Worm (Caenorhabditis elegans) whole organism, young adult: Measurements from ENCODE around the gene clec-141.

Experiments used
- B0019.2 ChIP-seq: fragments of 200-800 bp; sonication (Bioruptor generic); conservative IDR thresholded peaks from 2 replicates; pipeline ENCODE4 v1.3.6; 2022; ENCODE audit warnings: missing genetic modification reagents, missing genetic modification characterization, missing compliant biosample characterization
- B0336.3 ChIP-seq: fragments of 200-800 bp; sonication (Bioruptor generic); IDR thresholded peaks from 2 replicates; pipeline ENCODE4 v1.3.6; 2022; ENCODE audit warnings: missing genetic modification characterization, missing compliant biosample characterization
- C17E4.6 ChIP-seq: fragments of 200-800 bp; sonication (Bioruptor generic); IDR thresholded peaks from 2 replicates; pipeline ENCODE4 v1.3.6; 2022; ENCODE audit warnings: missing genetic modification reagents, missing genetic modification characterization, missing compliant biosample characterization
- F10E7.11 ChIP-seq: sonication (generic microtip); optimal IDR thresholded peaks from 2 replicates; lab custom pipeline; 2017; ENCODE audit warnings: mild to moderate bottlenecking, missing genetic modification characterization, moderate library complexity, missing compliant biosample characterization
- F23B12.7 ChIP-seq: sonication (generic microtip); optimal IDR thresholded peaks from 2 replicates; lab custom pipeline; 2017; ENCODE audit warnings: missing genetic modification characterization, mild to moderate bottlenecking, missing compliant biosample characterization, antibody characterized with exemption, moderate library complexity; ENCODE audit not compliant: insufficient read depth
- F33H1.4 ChIP-seq: fragments of 200-800 bp; sonication (Bioruptor generic); IDR thresholded peaks from 2 replicates; pipeline ENCODE4 v1.3.6; 2022; ENCODE audit warnings: missing genetic modification reagents, missing genetic modification characterization, missing compliant biosample characterization
- F39B2.1 ChIP-seq: fragments of 200-800 bp; sonication (Bioruptor generic); IDR thresholded peaks from 2 replicates; pipeline ENCODE4 v1.3.6; 2022; ENCODE audit warnings: missing genetic modification reagents, missing genetic modification characterization, missing compliant biosample characterization
- F49E8.2 ChIP-seq: sonication (generic microtip); optimal IDR thresholded peaks from 3 replicates; lab custom pipeline; 2017; ENCODE audit warnings: missing genetic modification characterization, mild to moderate bottlenecking, missing compliant biosample characterization, antibody characterized with exemption, moderate library complexity; ENCODE audit not compliant: insufficient read depth
- F55B11.4 ChIP-seq: sonication (generic microtip); optimal IDR thresholded peaks from 2 replicates; lab custom pipeline; 2016; ENCODE audit warnings: missing compliant biosample characterization, missing genetic modification characterization, borderline replicate concordance; ENCODE audit not compliant: insufficient read depth
- K11D2.4 ChIP-seq: fragments of 200-800 bp; sonication (Bioruptor generic); IDR thresholded peaks from 2 replicates; pipeline ENCODE4 v1.3.6; 2022; ENCODE audit warnings: missing genetic modification reagents, missing genetic modification characterization, missing compliant biosample characterization
- K12H6.12 ChIP-seq: fragments of 200-800 bp; sonication (Bioruptor generic); optimal IDR thresholded peaks from 2 replicates; lab custom pipeline; 2018; ENCODE audit warnings: mild to moderate bottlenecking, missing genetic modification characterization, missing compliant biosample characterization
- Y53G8AR.9 ChIP-seq: fragments of 200-800 bp; sonication (Bioruptor generic); conservative IDR thresholded peaks from 2 replicates; pipeline ENCODE4 v1.3.6; 2022; ENCODE audit warnings: missing genetic modification reagents, missing genetic modification characterization, missing compliant biosample characterization
- Y56A3A.18 ChIP-seq: fragments of 200-800 bp; sonication (Bioruptor generic); IDR thresholded peaks from 2 replicates; pipeline ENCODE4 v1.3.6; 2022; ENCODE audit warnings: missing genetic modification reagents, missing genetic modification characterization, missing compliant biosample characterization
- Y79H2A.3 ChIP-seq: fragments of 200-800 bp; sonication (Bioruptor generic); conservative IDR thresholded peaks from 2 replicates; pipeline ENCODE4 v1.3.6; 2022; ENCODE audit warnings: missing genetic modification reagents, missing genetic modification characterization, missing compliant biosample characterization
- Y95B8A.8 ChIP-seq: fragments of 200-800 bp; sonication (Bioruptor generic); IDR thresholded peaks from 2 replicates; pipeline ENCODE4 v1.3.6; 2022; ENCODE audit warnings: missing genetic modification reagents, missing genetic modification characterization, missing compliant biosample characterization
- ZK185.1 ChIP-seq: sonication (generic microtip); optimal IDR thresholded peaks from 2 replicates; lab custom pipeline; 2016; ENCODE audit warnings: mild to moderate bottlenecking, missing genetic modification characterization, missing compliant biosample characterization; ENCODE audit not compliant: poor library complexity, severe bottlenecking
- aptf-2 ChIP-seq: fragments of 200-800 bp; sonication (Bioruptor generic); conservative IDR thresholded peaks from 2 replicates; pipeline ENCODE4 v1.3.6; 2022; ENCODE audit warnings: missing genetic modification reagents, missing genetic modification characterization, missing compliant biosample characterization
- athp-1 ChIP-seq: sonication (generic microtip); optimal IDR thresholded peaks from 2 replicates; lab custom pipeline; 2017; ENCODE audit warnings: mild to moderate bottlenecking, missing genetic modification characterization, missing compliant biosample characterization
- attf-3 ChIP-seq: fragments of 200-800 bp; sonication (Bioruptor generic); conservative IDR thresholded peaks from 2 replicates; pipeline ENCODE4 v1.3.6; 2022; ENCODE audit warnings: missing genetic modification reagents, missing genetic modification characterization, missing compliant biosample characterization
- ccch-3 ChIP-seq: fragments of 200-800 bp; sonication (Bioruptor generic); optimal IDR thresholded peaks from 2 replicates; lab custom pipeline; 2018; ENCODE audit warnings: mild to moderate bottlenecking, missing genetic modification characterization, missing compliant biosample characterization
- ceh-40 ChIP-seq: fragments of 200-800 bp; sonication (Bioruptor generic); IDR thresholded peaks from 2 replicates; pipeline ENCODE4 v1.3.6; 2022; ENCODE audit warnings: missing genetic modification characterization, missing compliant biosample characterization
- ceh-79 ChIP-seq: sonication (generic microtip); optimal IDR thresholded peaks from 2 replicates; lab custom pipeline; 2017; ENCODE audit warnings: mild to moderate bottlenecking, missing genetic modification characterization, missing compliant biosample characterization
- ceh-91 ChIP-seq: fragments of 200-800 bp; sonication (Bioruptor generic); IDR thresholded peaks from 2 replicates; pipeline ENCODE4 v1.3.6; 2022; ENCODE audit warnings: missing genetic modification reagents, missing genetic modification characterization, missing compliant biosample characterization
- die-1 ChIP-seq: sonication (generic microtip); optimal IDR thresholded peaks from 2 replicates; lab custom pipeline; 2016; ENCODE audit warnings: missing genotype, mild to moderate bottlenecking, missing genetic modification characterization, missing compliant biosample characterization
- dox-1 ChIP-seq: fragments of 200-800 bp; sonication (Bioruptor generic); IDR thresholded peaks from 2 replicates; pipeline ENCODE4 v1.3.6; 2022; ENCODE audit warnings: missing genetic modification reagents, missing genetic modification characterization, missing compliant biosample characterization
- fkh-3 ChIP-seq: sonication (generic microtip); optimal IDR thresholded peaks from 2 replicates; lab custom pipeline; 2016; ENCODE audit warnings: mild to moderate bottlenecking, missing genetic modification characterization, missing compliant biosample characterization
- hlh-12 ChIP-seq: sonication (generic microtip); optimal IDR thresholded peaks from 2 replicates; lab custom pipeline; 2016; ENCODE audit warnings: missing genetic modification characterization, missing compliant biosample characterization
- hmg-1.2 ChIP-seq: fragments of 200-800 bp; sonication (Bioruptor generic); IDR thresholded peaks from 2 replicates; pipeline ENCODE4 v1.3.6; 2022; ENCODE audit warnings: missing genetic modification reagents, missing genetic modification characterization, missing compliant biosample characterization
- hsf-1 ChIP-seq: fragments of 200-800 bp; sonication (Bioruptor generic); IDR thresholded peaks from 2 replicates; pipeline ENCODE4 v1.3.6; 2022; ENCODE audit warnings: missing genetic modification reagents, missing genetic modification characterization, missing compliant biosample characterization
- lag-1 ChIP-seq: fragments of 200-800 bp; sonication (Bioruptor generic); IDR thresholded peaks from 2 replicates; pipeline ENCODE4 v1.3.6; 2022; ENCODE audit warnings: missing genetic modification reagents, missing genetic modification characterization, missing compliant biosample characterization
- let-526 ChIP-seq: fragments of 200-800 bp; sonication (Bioruptor generic); IDR thresholded peaks from 2 replicates; pipeline ENCODE4 v1.3.6; 2022; ENCODE audit warnings: missing genetic modification reagents, missing genetic modification characterization, missing compliant biosample characterization
- lin-35 ChIP-seq, 3 experiments: fragments of 150-350 bp in 2 of 3; sonication (generic microtip) in 1 of 3; optimal IDR thresholded peaks; 2 replicates each; lab custom pipeline; 2014 to 2018; ENCODE audit warnings: missing biosample characterization in 3 of 3, missing genetic modification characterization in 3 of 3, missing genetic modification reagents in 3 of 3
- lin-54 ChIP-seq: fragments of 200-800 bp; sonication (Bioruptor generic); optimal IDR thresholded peaks from 2 replicates; lab custom pipeline; 2018; ENCODE audit warnings: mild to moderate bottlenecking, missing genetic modification characterization, missing compliant biosample characterization
- lsy-27 ChIP-seq: sonication (generic microtip); optimal IDR thresholded peaks from 2 replicates; lab custom pipeline; 2017; ENCODE audit warnings: missing genetic modification characterization, mild to moderate bottlenecking, missing compliant biosample characterization, antibody characterized with exemption, missing genotype, borderline replicate concordance; ENCODE audit not compliant: insufficient read depth
- mcd-1 ChIP-seq: fragments of 200-800 bp; sonication (Bioruptor generic); IDR thresholded peaks from 2 replicates; pipeline ENCODE4 v1.3.6; 2022; ENCODE audit warnings: missing genetic modification reagents, missing genetic modification characterization, missing compliant biosample characterization
- nfya-2 ChIP-seq: fragments of 200-800 bp; sonication (Bioruptor generic); IDR thresholded peaks from 2 replicates; pipeline ENCODE4 v1.3.6; 2022; ENCODE audit warnings: missing genetic modification reagents, missing genetic modification characterization, missing compliant biosample characterization
- nfyb-1 ChIP-seq: fragments of 200-800 bp; sonication (Bioruptor generic); IDR thresholded peaks from 2 replicates; pipeline ENCODE4 v1.3.6; 2022; ENCODE audit warnings: missing genetic modification reagents, missing genetic modification characterization, missing compliant biosample characterization
- nhr-179 ChIP-seq: sonication (generic microtip); optimal IDR thresholded peaks from 2 replicates; lab custom pipeline; 2016; ENCODE audit warnings: mild to moderate bottlenecking, missing genetic modification characterization, missing compliant biosample characterization
- nhr-27 ChIP-seq: fragments of 200-800 bp; sonication (Bioruptor generic); optimal IDR thresholded peaks from 2 replicates; lab custom pipeline; 2018; ENCODE audit warnings: mild to moderate bottlenecking, missing genetic modification characterization, moderate library complexity, missing compliant biosample characterization
- nhr-90 ChIP-seq: sonication (generic microtip); optimal IDR thresholded peaks from 2 replicates; lab custom pipeline; 2016; ENCODE audit warnings: missing genotype, mild to moderate bottlenecking, missing genetic modification characterization, missing compliant biosample characterization
- pha-4 ChIP-seq: fragments of 150-350 bp; sonication (generic microtip); optimal IDR thresholded peaks from 2 replicates; lab custom pipeline; 2014; ENCODE audit warnings: missing biosample characterization, missing genetic modification reagents, missing genetic modification characterization
- rpc-1 ChIP-seq, 2 experiments: fragments of 150-350 bp in 1 of 2; sonication (generic microtip) in 1 of 2; optimal IDR thresholded peaks; 2 replicates each; lab custom pipeline; 2014 to 2018; ENCODE audit warnings: missing biosample characterization in 1 of 2, missing genetic modification characterization in 1 of 2, missing genetic modification reagents in 1 of 2, missing genotype in 1 of 2
- sdz-38 ChIP-seq: sonication (generic microtip); optimal IDR thresholded peaks from 2 replicates; lab custom pipeline; 2016; ENCODE audit warnings: missing genotype, missing genetic modification characterization, missing compliant biosample characterization
- snpc-1.3 ChIP-seq: sonication (generic microtip); optimal IDR thresholded peaks from 2 replicates; lab custom pipeline; 2017; ENCODE audit warnings: missing genetic modification characterization, mild to moderate bottlenecking, missing compliant biosample characterization, antibody characterized with exemption, moderate library complexity, missing genotype, missing genetic modification reagents; ENCODE audit not compliant: insufficient read depth
- snpc-3.4 ChIP-seq: sonication (generic microtip); optimal IDR thresholded peaks from 2 replicates; lab custom pipeline; 2017; ENCODE audit warnings: missing genetic modification characterization, mild to moderate bottlenecking, missing compliant biosample characterization, antibody characterized with exemption, moderate library complexity, missing genotype, missing genetic modification reagents
- tlf-1 ChIP-seq: fragments of 200-800 bp; sonication (Bioruptor generic); optimal IDR thresholded peaks from 2 replicates; lab custom pipeline; 2018; ENCODE audit warnings: mild to moderate bottlenecking, missing genetic modification characterization, missing compliant biosample characterization
- ztf-22 ChIP-seq: fragments of 200-800 bp; sonication (Bioruptor generic); optimal IDR thresholded peaks from 2 replicates; lab custom pipeline; 2018; ENCODE audit warnings: mild to moderate bottlenecking, missing genetic modification characterization, moderate library complexity, missing compliant biosample characterization

clec-141 gene

ce11 chrII:5455650-5456355 is 48.4 kb upstream of the clec-141 start, which contains the start of gene daz-1 (continued):
- TF ChIP-seq hsf-1 (no peak), ccch-3 (GFP tag; lab: Kevin White, UChicago) (no peak), F10E7.11 (no peak), athp-1 (tag; lab: Kevin White, UChicago) (no peak), Y56A3A.18 (no peak), nhr-90 (tag; lab: Kevin White, UChicago) (no peak), let-526 (GFP tag; lab: Robert Waterston, UW) (no peak), ceh-79 (no peak), nhr-179 (tag; lab: Kevin White, UChicago) (no peak), F55B11.4 (no peak), Y95B8A.8 (GFP tag; lab: Robert Waterston, UW) (no peak), tlf-1 (GFP tag; lab: Kevin White, UChicago) (peak; percentile 13), F23B12.7 (tag; lab: Kevin White, UChicago) (peak; percentile 3), K12H6.12 (tag; lab: Kevin White, UChicago) (no peak), ZK185.1 (tag; lab: Kevin White, UChicago) (no peak), ceh-40 (GFP tag; lab: Robert Waterston, UW) (no peak), F49E8.2 (peak; percentile 40), nhr-27 (tag; lab: Kevin White, UChicago) (no peak), lin-54 (GFP tag; lab: Kevin White, UChicago) (peak; percentile 93), pha-4 (no peak), lsy-27 (tag; lab: Kevin White, UChicago) (no peak), dox-1 (no peak), lin-35 (GFP tag; optimal IDR thresholded peaks at IDR 0.05; lab: Kevin White, UChicago) (peak in 2 of 3 experiments; percentile 34 to 52), lag-1 (GFP tag; lab: Robert Waterston, UW) (no peak), Y53G8AR.9 (GFP tag; lab: Robert Waterston, UW) (no peak), aptf-2 (no peak), C17E4.6 (GFP tag; lab: Robert Waterston, UW) (no peak), hmg-1.2 (GFP tag; lab: Robert Waterston, UW) (no peak), B0336.3 (GFP tag; lab: Robert Waterston, UW) (no peak), sdz-38 (tag; lab: Kevin White, UChicago) (no peak), hlh-12 (no peak), Y79H2A.3 (GFP tag; lab: Robert Waterston, UW) (no peak), K11D2.4 (GFP tag; lab: Robert Waterston, UW) (no peak), F33H1.4 (GFP tag; lab: Robert Waterston, UW) (peak; percentile 70), B0019.2 (no peak), rpc-1 (optimal IDR thresholded peaks at IDR 0.05; lab: Kevin White, UChicago) (no peak), rpc-1 (tag; optimal IDR thresholded peaks at IDR 0.05; lab: Kevin White, UChicago) (no peak), attf-3 (no peak), nfyb-1 (no peak), ztf-22 (no peak), fkh-3 (tag; lab: Kevin White, UChicago) (no peak), die-1 (tag; lab: Kevin White, UChicago) (no peak), snpc-1.3 (tag; lab: Kevin White, UChicago) (peak; percentile 76), snpc-3.4 (tag; lab: Kevin White, UChicago) (peak; percentile 41), F39B2.1 (GFP tag; lab: Robert Waterston, UW) (no peak), mcd-1 (GFP tag; lab: Robert Waterston, UW) (no peak), nfya-2 (GFP tag; lab: Robert Waterston, UW) (no peak), ceh-91 (GFP tag; lab: Robert Waterston, UW) (no peak)
